Fruit fly (Drosophila melanogaster) S2 (cell line): ENCODE measurements around the gene Vps33B.

Source experiments
- CG8478 ChIP-seq: fragments of >200 bp; optimal IDR thresholded peaks from 2 replicates; lab custom pipeline; 2018
- CTCF ChIP-seq, 2 experiments: fragments of >200 bp; optimal IDR thresholded peaks; 2 replicates each; lab custom pipeline; 2018

The Vps33B gene

DNA sequence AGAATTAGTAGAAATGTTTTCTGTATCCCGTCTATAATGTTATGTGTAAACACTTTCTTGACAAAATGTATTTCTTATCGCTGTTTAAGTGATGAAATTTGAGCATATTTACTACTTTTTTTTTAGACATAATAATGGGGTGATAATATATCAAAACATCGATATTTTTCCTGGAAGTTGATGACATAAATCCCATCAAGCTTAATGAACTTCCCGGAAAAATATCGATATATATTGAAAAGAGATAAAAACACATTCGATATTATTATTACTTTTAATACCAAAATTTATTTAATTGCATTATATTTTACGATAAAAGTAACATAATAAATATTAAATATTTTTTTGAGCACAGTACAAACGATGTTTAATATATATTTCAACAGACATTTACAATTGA is 22.5 kb downstream of the Vps33B start:
- TF ChIP-seq CTCF (optimal IDR thresholded peaks at IDR 0.05; lab: Kevin White, UChicago) (no peak), CG8478 (lab: Kevin White, UChicago) (no peak)

DNA sequence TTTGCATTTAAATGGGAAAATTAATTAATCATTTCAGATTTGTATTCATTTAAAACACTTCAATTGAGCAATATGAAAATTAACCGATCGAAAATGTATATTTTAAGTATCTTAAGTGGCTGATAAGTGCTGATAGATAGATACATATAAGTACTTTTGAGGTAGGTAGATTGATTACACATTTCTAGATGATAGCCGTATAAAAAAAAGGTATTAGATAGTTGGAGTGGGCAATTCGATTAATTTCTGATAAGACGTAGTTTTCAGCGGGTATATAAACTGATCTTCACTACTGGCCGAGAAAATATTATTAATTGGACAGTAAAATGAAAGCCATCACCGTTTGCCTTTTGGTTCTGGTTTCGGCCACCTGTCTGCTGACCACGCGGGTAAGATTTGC is 31.6 kb downstream of the Vps33B start, which contains the start of gene CG5107:
TSS of gene CG5107 (plus strand) at position 301 of the 400 bp plus-strand sequence.
- no peak for TF ChIP-seq CTCF (optimal IDR thresholded peaks at IDR 0.05; lab: Kevin White, UChicago)
- TF ChIP-seq CG8478 (lab: Kevin White, UChicago): no peak

- TF ChIP-seq CG8478 (lab: Kevin White, UChicago): no peak
- TF ChIP-seq CTCF (optimal IDR thresholded peaks at IDR 0.05; lab: Kevin White, UChicago): no peak
Measured at dm6 chr3R:25505975-25506374, 32.7 kb downstream of the Vps33B start, which contains the start of gene CG5111. Gene CG5111 (plus strand): TSS chr3R:25506275.

DNA sequence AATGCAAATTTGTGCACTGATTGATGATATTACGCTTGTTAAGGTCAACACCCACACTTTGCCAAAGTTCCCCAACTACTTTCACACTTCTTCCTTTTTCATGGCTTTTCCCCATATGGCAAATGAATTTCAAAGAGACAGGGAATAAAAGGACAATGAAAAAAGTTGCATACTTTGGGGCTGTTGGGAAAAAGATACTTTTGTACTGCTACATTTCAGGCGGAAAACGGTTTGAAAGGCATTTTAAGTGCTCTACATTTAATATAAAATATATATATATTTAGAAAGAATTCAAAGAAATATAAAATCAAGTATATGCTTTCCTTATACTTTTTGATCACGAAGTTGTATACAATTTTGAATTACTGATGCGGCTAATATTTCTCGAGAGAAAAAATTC is 39.5 kb downstream of the Vps33B start:
- no peak for TF ChIP-seq CG8478 (lab: Kevin White, UChicago)
- no peak for TF ChIP-seq CTCF (optimal IDR thresholded peaks at IDR 0.05; lab: Kevin White, UChicago)

DNA sequence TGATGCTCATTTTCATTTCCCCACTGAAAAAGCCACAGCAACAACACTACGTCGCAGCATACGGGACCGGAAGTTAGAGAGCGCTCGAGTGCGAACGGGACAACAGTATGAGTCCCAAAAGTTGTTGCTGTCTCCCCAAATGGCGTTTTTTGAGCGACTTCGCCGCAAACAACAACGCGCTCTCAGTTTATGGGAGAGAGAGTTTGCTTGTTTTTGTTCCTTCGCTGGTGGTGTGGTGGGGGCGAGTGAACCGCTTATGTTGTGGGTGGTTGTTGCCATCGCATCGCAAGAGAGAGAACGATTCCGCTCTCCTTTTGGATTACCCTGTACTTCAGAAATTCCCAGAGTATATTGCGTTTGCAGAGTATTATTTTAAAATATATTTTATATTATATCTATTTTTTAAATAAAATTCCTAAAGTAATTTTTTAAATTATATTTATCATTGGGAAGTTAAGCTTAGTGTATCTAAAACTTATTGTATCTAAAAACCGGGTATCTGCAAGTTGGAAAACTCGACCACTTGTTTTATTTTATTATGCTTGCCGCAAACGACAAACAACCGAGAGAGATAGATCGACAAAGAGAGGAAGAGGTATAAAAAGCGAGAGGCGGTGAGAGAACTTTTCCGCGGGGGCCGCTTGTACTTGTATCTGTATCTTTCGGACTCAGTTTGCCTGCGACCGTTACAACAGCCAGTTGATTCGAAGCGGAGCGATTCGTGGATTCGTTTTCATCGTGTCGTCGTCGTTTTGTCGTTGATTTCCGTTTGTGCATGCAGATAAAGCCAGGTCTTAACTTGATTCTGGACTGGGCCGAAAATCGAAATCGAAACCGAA is 42.4 kb downstream of the Vps33B start, which contains the start of gene msi:
TSS of gene msi (plus strand) at position 669 of the 839 bp plus-strand sequence.
- TF ChIP-seq CG8478 (lab: Kevin White, UChicago): no peak
- no peak for TF ChIP-seq CTCF (optimal IDR thresholded peaks at IDR 0.05; lab: Kevin White, UChicago)

DNA sequence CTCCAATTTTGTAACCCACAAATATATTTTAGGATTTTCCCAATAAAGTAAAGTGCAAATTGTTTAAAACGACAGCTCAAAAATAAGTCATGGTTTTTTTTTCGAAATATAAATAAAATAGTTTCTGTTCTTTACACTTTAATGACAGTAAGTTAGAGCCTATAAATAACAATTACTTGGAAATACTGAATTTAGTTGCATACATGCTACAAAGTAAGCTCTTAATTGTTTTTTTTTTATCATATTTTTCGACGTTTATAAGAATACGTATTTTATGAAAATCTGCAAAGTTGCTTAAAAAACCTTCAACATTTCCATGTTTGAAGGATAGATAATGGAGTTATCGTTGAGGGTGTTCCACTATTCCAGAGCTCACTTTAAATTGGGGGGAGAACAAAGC is 44.2 kb downstream of the Vps33B start:
- TF ChIP-seq CTCF (optimal IDR thresholded peaks at IDR 0.05; lab: Kevin White, UChicago) (no peak), CG8478 (lab: Kevin White, UChicago) (no peak)

DNA sequence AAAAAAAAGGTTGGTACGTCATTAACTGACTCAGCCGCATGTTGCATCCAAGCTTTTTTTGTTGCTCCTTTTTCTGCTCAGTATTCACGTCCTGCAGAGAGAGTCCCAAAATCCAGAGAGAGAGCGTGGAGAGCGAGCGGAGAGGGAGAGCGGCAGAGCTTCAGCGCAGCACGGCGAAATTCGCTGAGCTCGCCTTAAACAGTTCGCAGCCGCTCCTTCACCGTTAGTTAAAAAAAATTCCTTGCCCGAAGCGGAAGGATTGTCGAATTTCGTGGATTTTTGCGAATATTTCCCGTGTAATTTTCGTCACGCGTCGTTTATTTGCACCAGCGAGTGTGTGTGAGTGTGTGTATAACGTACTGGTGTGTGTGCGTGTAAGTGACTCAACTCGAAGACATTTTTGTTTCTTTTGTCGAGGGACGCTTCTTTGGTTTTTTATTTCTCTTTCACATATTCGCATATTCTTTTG is 44.8 kb downstream of the Vps33B start:
- TF ChIP-seq CG8478 (lab: Kevin White, UChicago) (no peak), CTCF (optimal IDR thresholded peaks at IDR 0.05; lab: Kevin White, UChicago) (no peak)

dm6 chr3R:25518584-25518983 is 45.3 kb downstream of the Vps33B start:
- TF ChIP-seq CG8478 (lab: Kevin White, UChicago): no peak
- no peak for TF ChIP-seq CTCF (optimal IDR thresholded peaks at IDR 0.05; lab: Kevin White, UChicago)

- TF ChIP-seq CG8478 (lab: Kevin White, UChicago) (no peak), CTCF (optimal IDR thresholded peaks at IDR 0.05; lab: Kevin White, UChicago) (no peak)
Measured at dm6 chr3R:25519465-25520071, 46.3 kb downstream of the Vps33B start.
